Fruit fly (Drosophila melanogaster) whole organism, pupa: ENCODE data around the gene ranshi.

Experiments used
- CG4496 ChIP-seq: fragments of 200-800 bp; sonication (Bioruptor generic); IDR thresholded peaks from 3 replicates; pipeline ENCODE4 v1.3.6; 2022; ENCODE audit warnings: missing biosample characterization, missing genetic modification characterization
- fd96Ca ChIP-seq: fragments of 200-800 bp; sonication (Bioruptor generic); IDR thresholded peaks from 3 replicates; pipeline ENCODE4 v1.3.6; 2022; ENCODE audit warnings: missing biosample characterization, missing genetic modification characterization

DNA sequence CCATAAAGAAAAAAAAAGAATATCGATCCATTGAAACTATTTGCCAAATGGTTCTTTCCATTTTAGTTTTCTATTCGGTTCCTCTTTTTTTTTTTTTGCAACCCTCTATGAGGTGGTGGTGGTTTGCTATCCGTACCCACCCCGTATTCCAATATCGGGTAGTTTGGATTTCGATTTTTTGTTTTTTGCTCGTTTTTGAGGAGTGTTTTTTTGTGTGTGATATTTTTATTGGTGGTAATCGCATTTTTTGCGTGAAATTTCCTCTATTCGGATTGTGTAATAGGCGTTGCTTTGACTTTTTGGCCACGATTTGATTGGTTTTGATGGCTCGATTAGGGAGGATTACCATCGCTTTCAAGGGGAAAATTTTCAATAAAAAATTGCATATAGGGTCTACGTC, 43.0 kb downstream of the ranshi start:
- TF ChIP-seq fd96Ca (GFP tag; lab: Robert Waterston, UW) (no peak), CG4496 (GFP tag; lab: Robert Waterston, UW) (no peak)
